Worm (Caenorhabditis elegans) whole organism, early embryonic: ENCODE measurements around the gene srg-62.

ENCODE experiments used
- B0310.2 ChIP-seq: sonication (generic microtip); optimal IDR thresholded peaks from 2 replicates; lab custom pipeline; 2016; ENCODE audit warnings: mild to moderate bottlenecking, missing genetic modification characterization, missing compliant biosample characterization
- aly-1 ChIP-seq: sonication (generic microtip); optimal IDR thresholded peaks from 2 replicates; lab custom pipeline; 2016; ENCODE audit warnings: missing genetic modification characterization, missing compliant biosample characterization
- ama-1 ChIP-seq: fragments of 150-350 bp; optimal IDR thresholded peaks from 2 replicates; lab custom pipeline; 2014
- ceh-36 ChIP-seq: sonication (generic microtip); optimal IDR thresholded peaks from 2 replicates; lab custom pipeline; 2016; ENCODE audit warnings: missing genetic modification characterization, inconsistent platforms, missing compliant biosample characterization
- flt-1 ChIP-seq: fragments of 200-800 bp; sonication (Bioruptor generic); IDR thresholded peaks from 2 replicates; pipeline ENCODE4 v1.3.6; 2022; ENCODE audit warnings: missing genetic modification characterization, missing compliant biosample characterization
- hmbx-1 ChIP-seq: sonication (generic microtip); optimal IDR thresholded peaks from 2 replicates; lab custom pipeline; 2016; ENCODE audit warnings: mild to moderate bottlenecking, missing genetic modification characterization, missing compliant biosample characterization
- pes-1 ChIP-seq: fragments of 200-800 bp; sonication (Bioruptor generic); IDR thresholded peaks from 2 replicates; pipeline ENCODE4 v1.3.6; 2022; ENCODE audit warnings: missing genetic modification reagents, missing genetic modification characterization, missing compliant biosample characterization
- tbx-37 ChIP-seq: fragments of 200-800 bp; sonication (Bioruptor generic); conservative IDR thresholded peaks from 2 replicates; pipeline ENCODE4 v1.3.6; 2022; ENCODE audit warnings: missing genetic modification reagents, missing genetic modification characterization, missing compliant biosample characterization

DNA sequence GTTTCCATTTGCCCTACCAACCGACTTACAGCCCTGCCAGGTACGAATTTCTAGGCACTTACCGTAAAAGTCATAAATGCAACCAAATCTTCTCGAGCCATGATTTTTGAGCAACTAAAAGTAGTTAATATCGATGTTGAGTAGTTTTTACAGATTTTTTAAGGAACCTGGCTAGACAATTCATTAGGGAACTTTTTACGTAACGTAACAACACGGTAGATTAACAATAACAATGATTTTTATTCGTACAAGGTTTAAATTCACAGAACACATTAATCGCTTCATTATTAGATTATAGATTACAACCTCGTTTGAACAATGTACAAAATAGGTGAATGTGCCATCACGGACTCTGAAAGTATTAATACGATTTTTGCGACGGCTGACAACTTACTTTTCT lies 10.8 kb upstream of the srg-62 start, which contains the start of gene srx-26:
- TF ChIP-seq flt-1 (GFP tag; lab: Robert Waterston, UW) = no peak
- TF ChIP-seq ama-1 (lab: Kevin White, UChicago) = no peak
- no peak for TF ChIP-seq pes-1 (GFP tag; lab: Robert Waterston, UW)
- TF ChIP-seq aly-1 = no peak
- no peak for TF ChIP-seq tbx-37 (GFP tag; lab: Robert Waterston, UW)
- no peak for TF ChIP-seq hmbx-1 (tag; lab: Kevin White, UChicago)
- no peak for TF ChIP-seq ceh-36 (tag; lab: Kevin White, UChicago)
- TF ChIP-seq B0310.2 = no peak
